Fruit fly (Drosophila melanogaster): Measurements from ENCODE around the gene nyo.

The nyo gene

DNA sequence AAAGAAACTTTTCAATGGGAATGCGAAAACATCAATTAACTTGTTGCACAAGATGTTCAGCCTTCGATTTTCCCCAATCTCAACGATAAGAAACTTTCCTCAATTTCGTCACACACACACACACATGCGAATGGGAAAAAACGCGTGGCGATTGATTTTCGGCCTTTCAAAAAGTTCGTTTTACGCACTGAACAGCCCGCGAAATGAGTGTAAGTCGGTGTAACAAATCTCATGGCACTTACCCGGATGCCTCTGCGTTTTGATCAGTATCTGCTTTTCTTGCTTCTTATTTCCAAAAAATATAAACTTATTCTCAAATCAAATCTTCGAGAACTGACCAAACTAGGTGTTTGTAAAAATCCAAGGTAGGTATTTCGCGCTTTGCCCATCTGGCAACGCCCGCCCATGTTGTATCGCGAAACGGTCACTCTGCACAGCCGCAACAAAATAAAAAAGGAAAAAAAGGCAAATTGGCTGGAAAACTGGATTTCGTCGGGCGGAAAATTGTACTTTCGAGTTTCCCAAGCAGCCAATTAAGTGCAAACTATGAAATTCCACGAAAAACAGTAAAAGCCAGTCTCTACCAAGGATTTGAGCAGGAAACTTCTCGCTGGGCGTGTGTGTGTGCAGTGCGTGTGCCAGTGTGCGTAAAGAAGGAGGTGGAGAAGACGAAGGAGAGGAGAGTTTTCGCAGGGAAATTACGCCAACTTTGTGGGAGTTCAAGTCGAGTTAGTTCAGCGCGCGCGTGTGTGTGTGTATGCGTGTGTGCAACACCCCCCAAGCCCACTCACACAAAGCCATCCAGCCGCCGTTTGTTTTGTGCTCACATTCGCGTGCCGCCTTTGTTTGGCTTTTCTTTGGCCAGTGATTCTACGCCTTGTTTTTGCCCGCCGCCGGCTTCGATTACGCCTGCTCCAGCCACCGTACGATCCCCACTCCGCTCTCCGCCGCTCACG is 68.1 kb downstream of the nyo start, which contains the start of gene Med:
Med (plus strand) TSS at position 408 of the 956 bp plus-strand sequence.
- TF ChIP-seq Crg-1 (GFP tag; optimal IDR thresholded peaks at IDR 0.05) (no peak), CG14711 (tag; optimal IDR thresholded peaks at IDR 0.05) (no peak), CG5204 (GFP tag; optimal IDR thresholded peaks at IDR 0.05) (no peak), CG7045 (GFP tag; optimal IDR thresholded peaks at IDR 0.05) (no peak), CG11617 (GFP tag; optimal IDR thresholded peaks at IDR 0.05) (peak; percentile 15), Mnt (GFP tag; optimal IDR thresholded peaks at IDR 0.05) (peak; percentile 21), cic (GFP tag; optimal IDR thresholded peaks at IDR 0.05) (peak; percentile 58), bab1 (GFP tag; optimal IDR thresholded peaks at IDR 0.05) (peak; percentile 2), Hr96 (GFP tag; optimal IDR thresholded peaks at IDR 0.05) (no peak), Clk (GFP tag; optimal IDR thresholded peaks at IDR 0.05) (no peak), kay (GFP tag; ENCODE audit: borderline replicate concordance) (no peak), ovo (GFP tag; optimal IDR thresholded peaks at IDR 0.05) (no peak), CG1620 (GFP tag; optimal IDR thresholded peaks at IDR 0.05) (no peak), tj (GFP tag; optimal IDR thresholded peaks at IDR 0.05) (peak; percentile 39), CG33017 (tag; optimal IDR thresholded peaks at IDR 0.05) (no peak), cnc (optimal IDR thresholded peaks at IDR 0.05) (no peak), CG12768 (GFP tag; optimal IDR thresholded peaks at IDR 0.05) (no peak), pad (GFP tag; optimal IDR thresholded peaks at IDR 0.05) (peak; percentile 29), toe (GFP tag; optimal IDR thresholded peaks at IDR 0.05) (no peak), CG7101 (tag; optimal IDR thresholded peaks at IDR 0.05) (peak; percentile 13)

DNA sequence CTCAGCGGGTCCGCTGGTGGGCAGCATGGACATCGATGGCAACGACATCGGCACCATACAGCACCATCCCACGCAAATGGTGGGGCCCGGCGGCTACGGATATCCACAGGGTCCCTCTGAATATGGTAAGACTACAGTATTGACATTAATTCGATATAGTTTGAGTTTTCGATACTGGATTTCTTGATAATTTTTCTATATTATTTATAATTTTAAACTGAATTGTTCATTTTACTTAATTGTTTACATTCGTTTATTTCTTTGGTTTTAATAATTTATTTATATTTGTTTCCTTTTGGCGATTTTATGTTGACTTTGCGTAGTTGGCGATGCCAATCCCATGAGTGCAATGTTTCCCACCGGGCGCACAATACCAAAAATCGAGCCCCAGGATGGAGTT is 69.7 kb downstream of the nyo start, which contains the start of gene CycG:
CycG (minus strand) TSS at position 101 of the 400 bp plus-strand sequence.
- TF ChIP-seq Mnt (GFP tag; optimal IDR thresholded peaks at IDR 0.05) (no peak), bab1 (GFP tag; optimal IDR thresholded peaks at IDR 0.05) (no peak), CG7045 (GFP tag; optimal IDR thresholded peaks at IDR 0.05) (no peak), Hr96 (GFP tag; optimal IDR thresholded peaks at IDR 0.05) (no peak), tj (GFP tag; optimal IDR thresholded peaks at IDR 0.05) (no peak), toe (GFP tag; optimal IDR thresholded peaks at IDR 0.05) (no peak), CG5204 (GFP tag; optimal IDR thresholded peaks at IDR 0.05) (no peak), Crg-1 (GFP tag; optimal IDR thresholded peaks at IDR 0.05) (no peak), kay (GFP tag; ENCODE audit: borderline replicate concordance) (no peak), Clk (GFP tag; optimal IDR thresholded peaks at IDR 0.05) (no peak), CG7101 (tag; optimal IDR thresholded peaks at IDR 0.05) (no peak), cnc (optimal IDR thresholded peaks at IDR 0.05) (no peak), CG14711 (tag; optimal IDR thresholded peaks at IDR 0.05) (no peak)
